Worm (Caenorhabditis elegans): ENCODE data around the gene grl-23.

The grl-23 gene

ce11 chrV:12596795-12597194 is 20.1 kb upstream of the grl-23 start:
- TF ChIP-seq pag-3 (tag; optimal IDR thresholded peaks at IDR 0.05; ENCODE audit: borderline replicate concordance, insufficient read depth) (no peak), elt-2 (tag; optimal IDR thresholded peaks at IDR 0.05) (peak; percentile 6), swsn-7 (tag; optimal IDR thresholded peaks at IDR 0.05) (peak; percentile 58), nhr-76 (tag; optimal IDR thresholded peaks at IDR 0.05) (peak; percentile 63), sptf-1 (tag; optimal IDR thresholded peaks at IDR 0.05) (no peak), nhr-77 (tag; optimal IDR thresholded peaks at IDR 0.05) (peak; percentile 22), ceh-8 (GFP tag; optimal IDR thresholded peaks at IDR 0.05) (no peak), xbp-1 (tag; optimal IDR thresholded peaks at IDR 0.05) (peak; percentile 52), ceh-82 (tag; optimal IDR thresholded peaks at IDR 0.05) (peak; percentile 26 to 51 (median 34)), nhr-85 (tag) (peak; percentile 76), ces-1 (GFP tag; optimal IDR thresholded peaks at IDR 0.05) (no peak), egl-13 (tag; optimal IDR thresholded peaks at IDR 0.05) (no peak), ztf-11 (tag; optimal IDR thresholded peaks at IDR 0.05) (peak in 1 of 2 experiments; percentile 61), hlh-17 (GFP tag; optimal IDR thresholded peaks at IDR 0.05; ENCODE audit: borderline replicate concordance) (no peak), tbx-2 (tag; optimal IDR thresholded peaks at IDR 0.05) (peak; percentile 24), fkh-4 (tag; optimal IDR thresholded peaks at IDR 0.05; ENCODE audit: borderline replicate concordance) (no peak), Y116A8C.19 (tag; optimal IDR thresholded peaks at IDR 0.05; ENCODE audit: borderline replicate concordance) (no peak), rnt-1 (tag; optimal IDR thresholded peaks at IDR 0.05) (peak; percentile 68), vab-15 (tag; optimal IDR thresholded peaks at IDR 0.05) (peak; percentile 57), lin-15B (tag; optimal IDR thresholded peaks at IDR 0.05) (no peak), ama-1 (optimal IDR thresholded peaks at IDR 0.05) (no peak), nhr-19 (GFP tag; conservative IDR thresholded peaks at IDR 0.05) (peak; percentile 65), snpc-4 (tag; optimal IDR thresholded peaks at IDR 0.05) (peak; percentile 22), lsy-2 (tag; optimal IDR thresholded peaks at IDR 0.05) (peak; percentile 35 to 60), skn-1 (tag; optimal IDR thresholded peaks at IDR 0.05) (peak; percentile 41), elt-3 (tag; optimal IDR thresholded peaks at IDR 0.05) (peak in 2 of 6 experiments; percentile 2 to 8), efl-3 (GFP tag; optimal IDR thresholded peaks at IDR 0.05) (no peak), lin-39 (tag; optimal IDR thresholded peaks at IDR 0.05) (no peak), nhr-28 (tag; optimal IDR thresholded peaks at IDR 0.05) (no peak), lin-14 (GFP tag; optimal IDR thresholded peaks at IDR 0.05) (peak; percentile 44), efl-1 (optimal IDR thresholded peaks at IDR 0.05) (peak; percentile 45 to 52), efl-1 (GFP tag; optimal IDR thresholded peaks at IDR 0.05 in 1 of 2) (peak; percentile 23 to 93), mef-2 (tag; optimal IDR thresholded peaks at IDR 0.05) (no peak), irx-1 (tag; optimal IDR thresholded peaks at IDR 0.05) (peak; percentile 25), nhr-20 (tag; optimal IDR thresholded peaks at IDR 0.05) (peak; percentile 59), snu-23 (GFP tag; optimal IDR thresholded peaks at IDR 0.05) (peak; percentile 71), mep-1 (tag; optimal IDR thresholded peaks at IDR 0.05) (no peak), fos-1 (tag; optimal IDR thresholded peaks at IDR 0.05) (no peak), C16A3.4 (tag; optimal IDR thresholded peaks at IDR 0.05) (peak; percentile 66), F16B12.6 (tag; optimal IDR thresholded peaks at IDR 0.05) (peak; percentile 21), nhr-84 (tag; optimal IDR thresholded peaks at IDR 0.05) (no peak), unc-130 (tag; optimal IDR thresholded peaks at IDR 0.05) (peak; percentile 73), nhr-47 (tag; optimal IDR thresholded peaks at IDR 0.05) (peak; percentile 64), nhr-12 (tag; optimal IDR thresholded peaks at IDR 0.05) (no peak), pqm-1 (tag; optimal IDR thresholded peaks at IDR 0.05) (no peak), tlp-1 (tag; optimal IDR thresholded peaks at IDR 0.05) (no peak), grh-1 (GFP tag; IDR thresholded peaks at IDR 0.05) (0 out of 2 replicates have a peak, but pooled peaks have one; percentile 21), lin-35 (GFP tag; optimal IDR thresholded peaks at IDR 0.05) (peak; percentile 44 to 76), alr-1 (tag; optimal IDR thresholded peaks at IDR 0.05; ENCODE audit: borderline replicate concordance) (no peak), zag-1 (tag; optimal IDR thresholded peaks at IDR 0.05) (no peak), dpl-1 (GFP tag; optimal IDR thresholded peaks at IDR 0.05) (peak in 2 of 3 experiments; percentile 33 to 34), hlh-4 (tag; optimal IDR thresholded peaks at IDR 0.05) (no peak), ceh-88 (GFP tag; IDR thresholded peaks at IDR 0.05) (no peak), blmp-1 (tag; optimal IDR thresholded peaks at IDR 0.05) (no peak)
